Fruit fly (Drosophila melanogaster): ENCODE data around the gene Drsl5.
A peak's percentile ranks its signal among the peaks of the same experiment; 100 is the strongest.

Gene Drsl5

dm6 chr3L:3303087-3303526 is 13.5 kb upstream of the Drsl5 start, which contains the start of gene CG14968:
CG14968 (minus strand) TSS chr3L:3303112.
- TF ChIP-seq psq (optimal IDR thresholded peaks at IDR 0.05) (no peak), insv (optimal IDR thresholded peaks at IDR 0.05) (no peak), ttk (optimal IDR thresholded peaks at IDR 0.05) (no peak), Myc (optimal IDR thresholded peaks at IDR 0.05) (no peak), h (optimal IDR thresholded peaks at IDR 0.05) (no peak), Sin3A (optimal IDR thresholded peaks at IDR 0.05) (no peak)

- no peak for TF ChIP-seq psq (optimal IDR thresholded peaks at IDR 0.05)
- no peak for TF ChIP-seq h (optimal IDR thresholded peaks at IDR 0.05)
- TF ChIP-seq Myc (optimal IDR thresholded peaks at IDR 0.05), result no peak
Measured at dm6 chr3L:3303534-3304459, 12.8 kb upstream of the Drsl5 start, which contains the start of gene ZnT63C. ZnT63C (plus strand) TSS chr3L:3303708.

dm6 chr3L:3304740-3305139 is 11.8 kb upstream of the Drsl5 start:
- TF ChIP-seq ttk (optimal IDR thresholded peaks at IDR 0.05) (no peak), Myc (optimal IDR thresholded peaks at IDR 0.05) (no peak), h (optimal IDR thresholded peaks at IDR 0.05) (no peak), insv (optimal IDR thresholded peaks at IDR 0.05) (no peak), psq (optimal IDR thresholded peaks at IDR 0.05) (no peak), Sin3A (optimal IDR thresholded peaks at IDR 0.05) (no peak)

- TF ChIP-seq Sin3A (optimal IDR thresholded peaks at IDR 0.05), result no peak
- TF ChIP-seq insv (optimal IDR thresholded peaks at IDR 0.05), result no peak
- no peak for TF ChIP-seq Myc (optimal IDR thresholded peaks at IDR 0.05)
- TF ChIP-seq ttk (optimal IDR thresholded peaks at IDR 0.05), result no peak
- no peak for TF ChIP-seq h (optimal IDR thresholded peaks at IDR 0.05)
- TF ChIP-seq psq (optimal IDR thresholded peaks at IDR 0.05), result no peak
Measured at dm6 chr3L:3305430-3305829, 11.2 kb upstream of the Drsl5 start.

- TF ChIP-seq insv (optimal IDR thresholded peaks at IDR 0.05) (no peak), Sin3A (optimal IDR thresholded peaks at IDR 0.05) (no peak), h (optimal IDR thresholded peaks at IDR 0.05) (no peak), psq (optimal IDR thresholded peaks at IDR 0.05) (no peak), ttk (optimal IDR thresholded peaks at IDR 0.05) (no peak)
Measured at dm6 chr3L:3306515-3306914, 10.1 kb upstream of the Drsl5 start.

- no peak for TF ChIP-seq Myc (optimal IDR thresholded peaks at IDR 0.05)
- no peak for TF ChIP-seq psq (optimal IDR thresholded peaks at IDR 0.05)
- no peak for TF ChIP-seq ttk (optimal IDR thresholded peaks at IDR 0.05)
- TF ChIP-seq insv (optimal IDR thresholded peaks at IDR 0.05), result no peak
- TF ChIP-seq Sin3A (optimal IDR thresholded peaks at IDR 0.05), result no peak
- TF ChIP-seq h (optimal IDR thresholded peaks at IDR 0.05), result no peak
Measured at dm6 chr3L:3307593-3307992, 9.0 kb upstream of the Drsl5 start.

dm6 chr3L:3308676-3309613 is 7.6 kb upstream of the Drsl5 start:
- TF ChIP-seq ttk (optimal IDR thresholded peaks at IDR 0.05) (no peak), psq (optimal IDR thresholded peaks at IDR 0.05) (no peak), Myc (optimal IDR thresholded peaks at IDR 0.05) (no peak), Sin3A (optimal IDR thresholded peaks at IDR 0.05) (no peak), insv (optimal IDR thresholded peaks at IDR 0.05) (no peak), h (optimal IDR thresholded peaks at IDR 0.05) (no peak)

- TF ChIP-seq ttk (optimal IDR thresholded peaks at IDR 0.05) (no peak), psq (optimal IDR thresholded peaks at IDR 0.05) (no peak), Sin3A (optimal IDR thresholded peaks at IDR 0.05) (no peak), Myc (optimal IDR thresholded peaks at IDR 0.05) (no peak), h (optimal IDR thresholded peaks at IDR 0.05) (no peak), insv (optimal IDR thresholded peaks at IDR 0.05) (no peak)
Measured at dm6 chr3L:3314049-3314448, 2.5 kb upstream of the Drsl5 start, which contains the start of gene Drsl2. Drsl2 (plus strand) TSS chr3L:3314349.

- TF ChIP-seq psq (optimal IDR thresholded peaks at IDR 0.05), result no peak
- no peak for TF ChIP-seq h (optimal IDR thresholded peaks at IDR 0.05)
Measured at dm6 chr3L:3314696-3315095, 1.9 kb upstream of the Drsl5 start, which contains the start of gene Drsl3. Drsl3 (plus strand) TSS chr3L:3314996.

- TF ChIP-seq ttk (optimal IDR thresholded peaks at IDR 0.05) (no peak), h (optimal IDR thresholded peaks at IDR 0.05) (no peak), psq (optimal IDR thresholded peaks at IDR 0.05) (no peak), Sin3A (optimal IDR thresholded peaks at IDR 0.05) (no peak), insv (optimal IDR thresholded peaks at IDR 0.05) (no peak), Myc (optimal IDR thresholded peaks at IDR 0.05) (no peak)
Measured at dm6 chr3L:3315288-3315687, 1.3 kb upstream of the Drsl5 start, which contains the start of gene Drsl4. Drsl4 (plus strand) TSS chr3L:3315620.

- no peak for TF ChIP-seq psq (optimal IDR thresholded peaks at IDR 0.05)
- peak; percentile 9 for TF ChIP-seq Sin3A (optimal IDR thresholded peaks at IDR 0.05)
Measured at dm6 chr3L:3319223-3319643, 2.7 kb downstream of the Drsl5 start, which contains the start of the genes PIG-C, CG12016 and Dpm2. PIG-C (minus strand) TSS chr3L:3319232. CG12016 (plus strand) TSS chr3L:3319555. Dpm2 (plus strand) TSS chr3L:3319555.
